Fruit fly (Drosophila melanogaster) whole organism, wandering third instar larva: ENCODE measurements around the gene CG17625.

Experiments
- Abd-B ChIP-seq: fragments of >200 bp; optimal IDR thresholded peaks from 2 replicates; lab custom pipeline; 2017; ENCODE audit warnings: missing biosample characterization, missing genetic modification characterization
- CG32264 ChIP-seq: fragments of 200-800 bp; sonication (Bioruptor generic); optimal IDR thresholded peaks from 2 replicates; lab custom pipeline; 2016; ENCODE audit warnings: missing biosample characterization, missing genetic modification characterization
- CG9705 ChIP-seq: fragments of 200-800 bp; sonication (Bioruptor generic); optimal IDR thresholded peaks from 2 replicates; lab custom pipeline; 2018; ENCODE audit warnings: missing biosample characterization, mild to moderate bottlenecking, missing genetic modification characterization
- CrebA ChIP-seq: fragments of 200-800 bp; sonication (Bioruptor generic); optimal IDR thresholded peaks from 2 replicates; lab custom pipeline; 2016; ENCODE audit warnings: missing biosample characterization, mild to moderate bottlenecking, missing genetic modification characterization, borderline replicate concordance
- Dfd ChIP-seq: fragments of >200 bp; optimal IDR thresholded peaks from 2 replicates; lab custom pipeline; 2017; ENCODE audit warnings: missing biosample characterization, missing genetic modification characterization
- GATAd ChIP-seq: sonication (Bioruptor generic); optimal IDR thresholded peaks from 2 replicates; lab custom pipeline; 2016; ENCODE audit warnings: missing biosample characterization, missing genetic modification characterization
- HLH106 ChIP-seq: fragments of 200-800 bp; optimal IDR thresholded peaks from 3 replicates; lab custom pipeline; 2019; ENCODE audit warnings: missing biosample characterization, mild to moderate bottlenecking, missing genetic modification characterization, moderate library complexity
- Hnf4 ChIP-seq: fragments of 200-800 bp; sonication (Bioruptor generic); optimal IDR thresholded peaks from 2 replicates; lab custom pipeline; 2016; ENCODE audit warnings: missing biosample characterization, mild to moderate bottlenecking, missing genetic modification characterization
- Hr78 ChIP-seq: fragments of >200 bp; optimal IDR thresholded peaks from 2 replicates; lab custom pipeline; 2017; ENCODE audit warnings: missing biosample characterization, missing genetic modification characterization
- Myc ChIP-seq: fragments of >200 bp; optimal IDR thresholded peaks from 2 replicates; lab custom pipeline; 2017
- OdsH ChIP-seq: fragments of 200-800 bp; sonication (Bioruptor generic); optimal IDR thresholded peaks from 2 replicates; lab custom pipeline; 2016; ENCODE audit warnings: missing biosample characterization, mild to moderate bottlenecking, missing genetic modification characterization
- Rel ChIP-seq, 2 experiments: fragments of 200-800 bp; sonication (Bioruptor generic) in 1 of 2; optimal IDR thresholded peaks; 2 replicates in 1 of 2; 3 replicates in 1 of 2; lab custom pipeline; 2016 to 2019; ENCODE audit warnings: mild to moderate bottlenecking in 2 of 2, missing biosample characterization in 2 of 2, missing genetic modification characterization in 2 of 2, moderate library complexity in 1 of 2
- Sp1 ChIP-seq: fragments of 200-800 bp; sonication (Bioruptor generic); optimal IDR thresholded peaks from 3 replicates; lab custom pipeline; 2019; ENCODE audit warnings: missing biosample characterization, mild to moderate bottlenecking, missing genetic modification characterization, moderate library complexity
- Vsx2 ChIP-seq: fragments of 200-300, 225-300 bp; sonication (Bioruptor generic); optimal IDR thresholded peaks from 2 replicates; lab custom pipeline; 2018; ENCODE audit warnings: missing biosample characterization, missing genetic modification characterization; ENCODE audit not compliant: partially characterized antibody
- br ChIP-seq: fragments of 200-800 bp; sonication (Bioruptor generic); optimal IDR thresholded peaks from 2 replicates; lab custom pipeline; 2016; ENCODE audit warnings: missing biosample characterization, missing genetic modification characterization
- dl ChIP-seq, 2 experiments: fragments of 175-275, 200-275 bp in 1 of 2; fragments of 200-275 bp in 1 of 2; sonication (Bioruptor generic); optimal IDR thresholded peaks; lab custom pipeline; 2018; ENCODE audit warnings: mild to moderate bottlenecking in 2 of 2, missing biosample characterization in 2 of 2, missing genetic modification characterization in 2 of 2, moderate library complexity in 2 of 2; ENCODE audit not compliant: partially characterized antibody in 2 of 2, insufficient read depth in 1 of 2
- dmrt93B ChIP-seq: fragments of 200-800 bp; sonication (Bioruptor generic); optimal IDR thresholded peaks from 2 replicates; lab custom pipeline; 2018; ENCODE audit warnings: missing biosample characterization, mild to moderate bottlenecking, missing genetic modification characterization
- ey ChIP-seq: fragments of 200-800 bp; sonication (Bioruptor generic); optimal IDR thresholded peaks from 2 replicates; lab custom pipeline; 2016; ENCODE audit warnings: missing biosample characterization, missing genetic modification characterization
- foxo ChIP-seq, 2 experiments: fragments of 200-800 bp; sonication (Bioruptor generic); optimal IDR thresholded peaks; 2 replicates in 1 of 2; 3 replicates in 1 of 2; lab custom pipeline; 2016 to 2017; ENCODE audit warnings: missing biosample characterization in 2 of 2, missing genetic modification characterization in 2 of 2
- fru ChIP-seq: fragments of 200-800 bp; sonication (Bioruptor generic); optimal IDR thresholded peaks from 3 replicates; lab custom pipeline; 2016; ENCODE audit warnings: missing biosample characterization, mild to moderate bottlenecking, missing genetic modification characterization
- h ChIP-seq: fragments of 200-800 bp; sonication (Bioruptor generic); optimal IDR thresholded peaks from 3 replicates; lab custom pipeline; 2016; ENCODE audit warnings: missing biosample characterization, mild to moderate bottlenecking, missing genetic modification characterization
- jim ChIP-seq: fragments of 175-275, 200-325 bp; sonication (Bioruptor generic); optimal IDR thresholded peaks from 2 replicates; lab custom pipeline; 2016; ENCODE audit warnings: missing biosample characterization, mild to moderate bottlenecking, missing genetic modification characterization
- lola ChIP-seq: fragments of >200 bp; optimal IDR thresholded peaks from 2 replicates; lab custom pipeline; 2017; ENCODE audit warnings: missing biosample characterization, missing genetic modification characterization
- pan ChIP-seq: fragments of >200 bp; optimal IDR thresholded peaks from 2 replicates; lab custom pipeline; 2017
- psq ChIP-seq: fragments of 200-800 bp; sonication (Bioruptor generic); optimal IDR thresholded peaks from 3 replicates; lab custom pipeline; 2017; ENCODE audit warnings: missing biosample characterization, mild to moderate bottlenecking, missing genetic modification characterization, moderate library complexity
- rgr ChIP-seq: fragments of 200-800 bp; sonication (Bioruptor generic); optimal IDR thresholded peaks from 3 replicates; lab custom pipeline; 2016; ENCODE audit warnings: missing biosample characterization, mild to moderate bottlenecking, missing genetic modification characterization
- sage ChIP-seq: fragments of 200-800 bp; sonication (Bioruptor generic); optimal IDR thresholded peaks from 2 replicates; lab custom pipeline; 2016; ENCODE audit warnings: missing biosample characterization, mild to moderate bottlenecking, missing genetic modification characterization
- sv ChIP-seq: fragments of 200-800 bp; sonication (Bioruptor generic); optimal IDR thresholded peaks from 3 replicates; lab custom pipeline; 2016; ENCODE audit warnings: missing biosample characterization, missing genetic modification characterization
- woc ChIP-seq: sonication (Bioruptor generic); optimal IDR thresholded peaks from 2 replicates; lab custom pipeline; 2016; ENCODE audit warnings: missing biosample characterization, mild to moderate bottlenecking, missing genetic modification characterization

Gene CG17625

dm6 chr3R:22669121-22669520 lies 17.5 kb upstream of the CG17625 start:
- TF ChIP-seq psq (GFP tag; lab: Kevin White, UChicago): no peak
- TF ChIP-seq Rel (GFP tag; optimal IDR thresholded peaks at IDR 0.05; lab: Kevin White, UChicago): no peak
- TF ChIP-seq Rel (tag; optimal IDR thresholded peaks at IDR 0.05; lab: Kevin White, UChicago): peak; percentile 70
- TF ChIP-seq, all 38 proteins: peak for 1

- TF ChIP-seq Rel (GFP tag; optimal IDR thresholded peaks at IDR 0.05; lab: Kevin White, UChicago) (no peak), Rel (tag; optimal IDR thresholded peaks at IDR 0.05; lab: Kevin White, UChicago) (peak; percentile 0), CG9705 (GFP tag; lab: Kevin White, UChicago) (no peak), lola (no peak), Sp1 (GFP tag; lab: Kevin White, UChicago) (no peak)
These were observed 16.7 kb upstream of the CG17625 start for dm6 chr3R:22669789-22670426.

- TF ChIP-seq CG9705 (GFP tag; lab: Kevin White, UChicago) (no peak), dmrt93B (GFP tag; lab: Kevin White, UChicago) (no peak), Vsx2 (GFP tag; lab: Kevin White, UChicago) (no peak), sage (GFP tag; lab: Kevin White, UChicago) (no peak), HLH106 (tag; lab: Kevin White, UChicago) (no peak), Dfd (GFP tag; lab: Kevin White, UChicago) (no peak), Rel (GFP tag; optimal IDR thresholded peaks at IDR 0.05; lab: Kevin White, UChicago) (no peak), Rel (tag; optimal IDR thresholded peaks at IDR 0.05; lab: Kevin White, UChicago) (no peak), fru (GFP tag; lab: Kevin White, UChicago) (no peak), lola (no peak), pan (no peak), woc (GFP tag; lab: Kevin White, UChicago) (no peak), jim (no peak), GATAd (GFP tag; lab: Kevin White, UChicago) (no peak), Hnf4 (GFP tag; lab: Kevin White, UChicago) (no peak), h (GFP tag; lab: Kevin White, UChicago) (no peak), Abd-B (GFP tag; lab: Kevin White, UChicago) (no peak), psq (GFP tag; lab: Kevin White, UChicago) (no peak)
These were observed 13.8 kb upstream of the CG17625 start for dm6 chr3R:22672695-22673346.

dm6 chr3R:22673528-22673959 lies 13.1 kb upstream of the CG17625 start:
- TF ChIP-seq woc (GFP tag; lab: Kevin White, UChicago) (peak; percentile 80), psq (GFP tag; lab: Kevin White, UChicago) (peak; percentile 60), dmrt93B (GFP tag; lab: Kevin White, UChicago) (peak; percentile 56), br (GFP tag; lab: Kevin White, UChicago) (peak; percentile 82), ey (GFP tag; lab: Kevin White, UChicago) (peak; percentile 67), GATAd (GFP tag; lab: Kevin White, UChicago) (no peak), CG32264 (GFP tag; lab: Kevin White, UChicago) (peak; percentile 7), Dfd (GFP tag; lab: Kevin White, UChicago) (no peak), h (GFP tag; lab: Kevin White, UChicago) (peak; percentile 78), fru (GFP tag; lab: Kevin White, UChicago) (peak; percentile 83), HLH106 (tag; lab: Kevin White, UChicago) (peak; percentile 73), sv (peak; percentile 42), dl (GFP tag; optimal IDR thresholded peaks at IDR 0.05; lab: Kevin White, UChicago; ENCODE audit: insufficient read depth in 1 of 2, partially characterized antibody in 2 of 2) (no peak), foxo (GFP tag; optimal IDR thresholded peaks at IDR 0.05; lab: Kevin White, UChicago) (peak in 1 of 2 experiments; percentile 80), Sp1 (GFP tag; lab: Kevin White, UChicago) (peak; percentile 74), CG9705 (GFP tag; lab: Kevin White, UChicago) (peak; percentile 37), Hnf4 (GFP tag; lab: Kevin White, UChicago) (no peak), OdsH (GFP tag; lab: Kevin White, UChicago) (peak; percentile 70), rgr (peak; percentile 56)

dm6 chr3R:22675447-22675846 lies 11.2 kb upstream of the CG17625 start:
- TF ChIP-seq CG32264 (GFP tag; lab: Kevin White, UChicago): no peak
- no peak for TF ChIP-seq lola
- TF ChIP-seq OdsH (GFP tag; lab: Kevin White, UChicago): no peak
- TF ChIP-seq Hr78 (GFP tag; lab: Kevin White, UChicago): no peak
- no peak for TF ChIP-seq Myc
- TF ChIP-seq psq (GFP tag; lab: Kevin White, UChicago): no peak
- TF ChIP-seq br (GFP tag; lab: Kevin White, UChicago): no peak
- no peak for TF ChIP-seq jim
- no peak for TF ChIP-seq CrebA
